Worm (Caenorhabditis elegans) whole organism, L4 larva: Measurements from ENCODE around the gene got-1.2.
A peak's percentile ranks its signal among the peaks of the same experiment; 100 is the strongest.

Experiments
- F10B5.3 ChIP-seq: sonication (generic microtip); optimal IDR thresholded peaks from 2 replicates; lab custom pipeline; 2016; ENCODE audit warnings: mild to moderate bottlenecking, missing genetic modification characterization, missing compliant biosample characterization
- F37D6.2 ChIP-seq: sonication (generic microtip); optimal IDR thresholded peaks from 2 replicates; lab custom pipeline; 2016; ENCODE audit warnings: mild to moderate bottlenecking, missing genetic modification characterization, missing compliant biosample characterization
- T20F7.1 ChIP-seq: fragments of 200-800 bp; sonication (Bioruptor generic); optimal IDR thresholded peaks from 2 replicates; lab custom pipeline; 2018; ENCODE audit warnings: mild to moderate bottlenecking, missing genetic modification characterization, missing compliant biosample characterization
- Y5F2A.4 ChIP-seq: fragments of 200-800 bp; sonication (Bioruptor generic); optimal IDR thresholded peaks from 2 replicates; lab custom pipeline; 2018; ENCODE audit warnings: mild to moderate bottlenecking, missing genetic modification characterization, missing compliant biosample characterization
- ZK546.5 ChIP-seq, 2 experiments: sonication (generic microtip); optimal IDR thresholded peaks; 2 replicates each; lab custom pipeline; 2017; ENCODE audit warnings: missing biosample characterization in 2 of 2, missing genetic modification characterization in 2 of 2
- ama-1 ChIP-seq: fragments of 150-350 bp; optimal IDR thresholded peaks from 2 replicates; lab custom pipeline; 2014; ENCODE audit warnings: inconsistent platforms, mixed read lengths
- ceh-20 ChIP-seq: fragments of 200-800 bp; sonication (Bioruptor generic); IDR thresholded peaks from 2 replicates; pipeline ENCODE4 v1.3.6; 2022; ENCODE audit warnings: missing genetic modification reagents, missing genetic modification characterization, missing compliant biosample characterization
- ceh-44 ChIP-seq: fragments of 200-800 bp; sonication (Bioruptor generic); IDR thresholded peaks from 2 replicates; pipeline ENCODE4 v1.3.6; 2022; ENCODE audit warnings: missing genetic modification reagents, missing genetic modification characterization, missing compliant biosample characterization
- ceh-62 ChIP-seq: sonication (generic microtip); optimal IDR thresholded peaks from 2 replicates; lab custom pipeline; 2017; ENCODE audit warnings: missing biosample characterization, missing genetic modification characterization
- ces-1 ChIP-seq: fragments of 150-350 bp; sonication (generic microtip); optimal IDR thresholded peaks from 4 replicates; lab custom pipeline; 2014; ENCODE audit warnings: missing biosample characterization, missing genetic modification reagents, missing genetic modification characterization
- cey-2 ChIP-seq: sonication (generic microtip); optimal IDR thresholded peaks from 3 replicates; lab custom pipeline; 2017; ENCODE audit warnings: missing genetic modification characterization, mild to moderate bottlenecking, missing compliant biosample characterization, antibody characterized with exemption, borderline replicate concordance; ENCODE audit not compliant: insufficient read depth
- daf-12 ChIP-seq: fragments of 150-350 bp; optimal IDR thresholded peaks from 2 replicates; lab custom pipeline; 2014; ENCODE audit warnings: missing biosample characterization, missing genetic modification reagents, missing genetic modification characterization
- daf-16 ChIP-seq, 3 experiments: sonication (generic microtip); optimal IDR thresholded peaks; 2 replicates each; lab custom pipeline; 2016 to 2017; ENCODE audit warnings: missing genetic modification characterization in 3 of 3, missing genetic modification reagents in 3 of 3, mild to moderate bottlenecking in 2 of 3, missing compliant biosample characterization in 2 of 3, missing biosample characterization in 1 of 3, moderate library complexity in 1 of 3
- daf-19 ChIP-seq: fragments of 200-800 bp; sonication (Bioruptor generic); conservative IDR thresholded peaks from 2 replicates; pipeline ENCODE4 v1.3.6; 2022; ENCODE audit warnings: missing genetic modification characterization, missing compliant biosample characterization
- daf-8 ChIP-seq: fragments of 200-800 bp; sonication (Bioruptor generic); IDR thresholded peaks from 2 replicates; pipeline ENCODE4 v1.3.6; 2022; ENCODE audit warnings: missing genetic modification characterization, missing compliant biosample characterization
- dmd-6 ChIP-seq: fragments of 200-800 bp; sonication (Bioruptor generic); IDR thresholded peaks from 2 replicates; pipeline ENCODE4 v1.3.6; 2022; ENCODE audit warnings: missing genetic modification reagents, missing genetic modification characterization, missing compliant biosample characterization
- dve-1 ChIP-seq: sonication (generic microtip); optimal IDR thresholded peaks from 2 replicates; lab custom pipeline; 2017; ENCODE audit warnings: antibody characterized with exemption, mild to moderate bottlenecking, missing genetic modification characterization, missing compliant biosample characterization; ENCODE audit not compliant: insufficient read depth
- egl-27 ChIP-seq: sonication (generic microtip); optimal IDR thresholded peaks from 3 replicates; lab custom pipeline; 2017; ENCODE audit warnings: missing biosample characterization, missing genetic modification reagents, missing genetic modification characterization
- fkh-10 ChIP-seq: fragments of 150-350 bp; optimal IDR thresholded peaks from 2 replicates; lab custom pipeline; 2014; ENCODE audit warnings: missing biosample characterization, missing genetic modification reagents, missing genetic modification characterization
- hlh-11 ChIP-seq: fragments of 200-800 bp; sonication (Bioruptor generic); optimal IDR thresholded peaks from 2 replicates; lab custom pipeline; 2018; ENCODE audit warnings: mild to moderate bottlenecking, missing genetic modification characterization, missing compliant biosample characterization
- hlh-30 ChIP-seq: sonication (generic microtip); optimal IDR thresholded peaks from 2 replicates; lab custom pipeline; 2017; ENCODE audit warnings: antibody characterized with exemption, mild to moderate bottlenecking, missing genetic modification characterization, missing compliant biosample characterization; ENCODE audit not compliant: insufficient read depth
- lim-7 ChIP-seq: fragments of 200-800 bp; sonication (Bioruptor generic); IDR thresholded peaks from 2 replicates; pipeline ENCODE4 v1.3.6; 2022; ENCODE audit warnings: missing genetic modification characterization, missing compliant biosample characterization
- lin-1 ChIP-seq: fragments of 200-800 bp; sonication (Bioruptor generic); IDR thresholded peaks from 2 replicates; pipeline ENCODE4 v1.3.6; 2022; ENCODE audit warnings: missing genetic modification reagents, missing genetic modification characterization, missing compliant biosample characterization
- lin-13 ChIP-seq: fragments of 150-350 bp; optimal IDR thresholded peaks from 2 replicates; lab custom pipeline; 2014; ENCODE audit warnings: missing biosample characterization, missing genetic modification reagents, missing genetic modification characterization
- lin-38 ChIP-seq: fragments of 200-800 bp; sonication (Bioruptor generic); IDR thresholded peaks from 2 replicates; pipeline ENCODE4 v1.3.6; 2022; ENCODE audit warnings: missing genetic modification reagents, missing genetic modification characterization, missing compliant biosample characterization
- lin-39 ChIP-seq: fragments of 150-350 bp; optimal IDR thresholded peaks from 2 replicates; lab custom pipeline; 2014; ENCODE audit warnings: missing biosample characterization, missing genetic modification reagents, missing genetic modification characterization
- lir-3 ChIP-seq: sonication (generic microtip); optimal IDR thresholded peaks from 2 replicates; lab custom pipeline; 2016; ENCODE audit warnings: mild to moderate bottlenecking, missing genetic modification characterization, missing compliant biosample characterization
- lsy-2 ChIP-seq, 2 experiments: fragments of 150-350 bp in 1 of 2; sonication (generic microtip) in 1 of 2; optimal IDR thresholded peaks; 2 replicates each; lab custom pipeline; 2014 to 2017; ENCODE audit warnings: missing biosample characterization in 2 of 2, missing genetic modification characterization in 2 of 2
- mdl-1 ChIP-seq, 2 experiments: fragments of 150-350 bp in 1 of 2; sonication (generic microtip) in 1 of 2; optimal IDR thresholded peaks; 2 replicates each; lab custom pipeline; 2014 to 2017; ENCODE audit warnings: missing biosample characterization in 2 of 2, missing genetic modification characterization in 2 of 2
- mep-1 ChIP-seq: fragments of 150-350 bp; sonication (generic microtip); optimal IDR thresholded peaks from 3 replicates; lab custom pipeline; 2014; ENCODE audit warnings: missing biosample characterization, missing genetic modification characterization
- mes-2 ChIP-seq: sonication (generic microtip); optimal IDR thresholded peaks from 2 replicates; lab custom pipeline; 2016; ENCODE audit warnings: missing genotype, mild to moderate bottlenecking, missing genetic modification characterization, missing compliant biosample characterization; ENCODE audit not compliant: poor library complexity, severe bottlenecking
- mxl-2 ChIP-seq: fragments of 200-800 bp; sonication (Bioruptor generic); conservative IDR thresholded peaks from 2 replicates; pipeline ENCODE4 v1.3.6; 2022; ENCODE audit warnings: missing genetic modification reagents, missing genetic modification characterization, missing compliant biosample characterization
- mxl-3 ChIP-seq: fragments of 200-800 bp; sonication (Bioruptor generic); optimal IDR thresholded peaks from 2 replicates; lab custom pipeline; 2018; ENCODE audit warnings: mild to moderate bottlenecking, missing genetic modification characterization, missing compliant biosample characterization
- nhr-28 ChIP-seq: fragments of 150-350 bp; optimal IDR thresholded peaks from 2 replicates; lab custom pipeline; 2014; ENCODE audit warnings: missing biosample characterization, missing genetic modification characterization
- nhr-42 ChIP-seq: fragments of 200-800 bp; sonication (Bioruptor generic); IDR thresholded peaks from 2 replicates; pipeline ENCODE4 v1.3.6; 2022; ENCODE audit warnings: missing genetic modification characterization, missing compliant biosample characterization
- nhr-48 ChIP-seq: sonication (generic microtip); optimal IDR thresholded peaks from 2 replicates; lab custom pipeline; 2016; ENCODE audit warnings: mild to moderate bottlenecking, missing genetic modification characterization, missing compliant biosample characterization
- nhr-77 ChIP-seq: fragments of 150-350 bp; optimal IDR thresholded peaks from 2 replicates; lab custom pipeline; 2014; ENCODE audit warnings: missing biosample characterization, missing genetic modification characterization
- php-3 ChIP-seq: fragments of 200-800 bp; sonication (Bioruptor generic); IDR thresholded peaks from 2 replicates; pipeline ENCODE4 v1.3.6; 2022; ENCODE audit warnings: missing genetic modification reagents, missing genetic modification characterization, missing compliant biosample characterization
- pqm-1 ChIP-seq: sonication (generic microtip); optimal IDR thresholded peaks from 2 replicates; lab custom pipeline; 2017; ENCODE audit warnings: missing biosample characterization, missing genetic modification characterization
- rbr-2 ChIP-seq: sonication (generic microtip); optimal IDR thresholded peaks from 2 replicates; lab custom pipeline; 2016; ENCODE audit warnings: missing genotype, missing genetic modification characterization, missing compliant biosample characterization
- set-16 ChIP-seq: fragments of 200-800 bp; sonication (Bioruptor generic); IDR thresholded peaks from 2 replicates; pipeline ENCODE4 v1.3.6; 2022; ENCODE audit warnings: missing genetic modification reagents, missing genetic modification characterization, missing compliant biosample characterization
- snpc-1.2 ChIP-seq: fragments of 200-800 bp; sonication (Bioruptor generic); IDR thresholded peaks from 2 replicates; pipeline ENCODE4 v1.3.6; 2022; ENCODE audit warnings: missing genetic modification reagents, missing genetic modification characterization, missing compliant biosample characterization
- tra-1 ChIP-seq: fragments of 200-800 bp; sonication (Bioruptor generic); IDR thresholded peaks from 2 replicates; pipeline ENCODE4 v1.3.6; 2022; ENCODE audit warnings: missing genetic modification reagents, missing genetic modification characterization, missing compliant biosample characterization
- unc-62 ChIP-seq, 3 experiments: fragments of 150-350 bp in 1 of 3; sonication (generic microtip); optimal IDR thresholded peaks in 2 of 3; peaks in 1 of 3; 1 replicate in 1 of 3; 2 replicates in 2 of 3; lab custom pipeline; 2014 to 2017; ENCODE audit warnings: missing biosample characterization in 3 of 3, missing genetic modification characterization in 3 of 3, missing genetic modification reagents in 3 of 3, missing genotype in 1 of 3
- zip-11 ChIP-seq: fragments of 200-800 bp; sonication (Bioruptor generic); IDR thresholded peaks from 2 replicates; pipeline ENCODE4 v1.3.6; 2022; ENCODE audit warnings: missing genetic modification characterization, missing compliant biosample characterization
- zip-2 ChIP-seq: fragments of 150-350 bp; optimal IDR thresholded peaks from 2 replicates; lab custom pipeline; 2014; ENCODE audit warnings: missing biosample characterization, missing genetic modification characterization
- ztf-11 ChIP-seq: fragments of 150-350 bp; optimal IDR thresholded peaks from 2 replicates; lab custom pipeline; 2014; ENCODE audit warnings: missing biosample characterization, missing genetic modification characterization
- ztf-7 ChIP-seq: fragments of 150-350 bp; optimal IDR thresholded peaks from 2 replicates; lab custom pipeline; 2014; ENCODE audit warnings: missing biosample characterization, missing genetic modification characterization

Gene got-1.2

ce11 chrX:16775335-16775835 lies 17.5 kb downstream of the got-1.2 start:
- TF ChIP-seq lir-3 (tag; lab: Kevin White, UChicago) (no peak), unc-62 (GFP tag; optimal IDR thresholded peaks at IDR 0.05 in 1 of 2; lab: Kevin White, UChicago) (peak in 1 of 2 experiments; percentile 80), unc-62 (tag; optimal IDR thresholded peaks at IDR 0.05; lab: Kevin White, UChicago) (no peak), mes-2 (tag; lab: Kevin White, UChicago) (no peak), nhr-77 (tag; lab: Kevin White, UChicago) (peak; percentile 14), mdl-1 (tag; optimal IDR thresholded peaks at IDR 0.05; lab: Kevin White, UChicago) (peak; percentile 21 to 78), daf-16 (GFP tag; optimal IDR thresholded peaks at IDR 0.05; lab: Kevin White, UChicago) (no peak), daf-16 (tag; optimal IDR thresholded peaks at IDR 0.05; lab: Kevin White, UChicago) (peak; percentile 20), tra-1 (peak; percentile 78), F10B5.3 (tag; lab: Kevin White, UChicago) (no peak), lin-39 (tag; lab: Kevin White, UChicago) (no peak), ztf-7 (tag; lab: Kevin White, UChicago) (no peak), dve-1 (tag; lab: Kevin White, UChicago) (peak; percentile 28), Y5F2A.4 (GFP tag; lab: Kevin White, UChicago) (no peak), dmd-6 (GFP tag; lab: Robert Waterston, UW) (peak; percentile 92), nhr-48 (tag; lab: Kevin White, UChicago) (peak; percentile 42), T20F7.1 (peak; percentile 3), hlh-30 (tag; lab: Kevin White, UChicago) (peak; percentile 93), ZK546.5 (tag; optimal IDR thresholded peaks at IDR 0.05; lab: Kevin White, UChicago) (no peak), pqm-1 (tag; lab: Kevin White, UChicago) (peak; percentile 90), mep-1 (tag; lab: Kevin White, UChicago) (peak; percentile 31), ceh-20 (peak; percentile 77; the same call in 1 of the 2 replicates), ztf-11 (tag; lab: Kevin White, UChicago) (no peak), nhr-28 (tag; lab: Kevin White, UChicago) (peak; percentile 64), hlh-11 (tag; lab: Kevin White, UChicago) (peak; percentile 78), fkh-10 (GFP tag; lab: Kevin White, UChicago) (no peak), mxl-3 (GFP tag; lab: Kevin White, UChicago) (peak; percentile 88)

- TF ChIP-seq egl-27 (no peak), ceh-20 (peak; percentile 62; the same call in 1 of the 2 replicates), lsy-2 (tag; optimal IDR thresholded peaks at IDR 0.05; lab: Kevin White, UChicago) (no peak), daf-12 (no peak), daf-19 (GFP tag; lab: Robert Waterston, UW) (no peak), cey-2 (tag; lab: Kevin White, UChicago) (no peak), nhr-28 (tag; lab: Kevin White, UChicago) (no peak), daf-8 (GFP tag; lab: Robert Waterston, UW) (no peak), zip-2 (tag; lab: Kevin White, UChicago) (no peak), snpc-1.2 (GFP tag; lab: Robert Waterston, UW) (no peak), php-3 (GFP tag; lab: Robert Waterston, UW) (peak; percentile 51; the same call in 1 of the 2 replicates), nhr-42 (no peak), pqm-1 (tag; lab: Kevin White, UChicago) (peak; percentile 66), ama-1 (lab: Kevin White, UChicago) (no peak), mxl-2 (GFP tag; lab: Robert Waterston, UW) (no peak), ceh-44 (GFP tag; lab: Robert Waterston, UW) (no peak), T20F7.1 (no peak), lin-1 (GFP tag; lab: Robert Waterston, UW) (no peak), F37D6.2 (no peak), ceh-62 (tag; lab: Kevin White, UChicago) (no peak), rbr-2 (tag; lab: Kevin White, UChicago) (no peak), zip-11 (GFP tag; lab: Robert Waterston, UW) (no peak), dmd-6 (GFP tag; lab: Robert Waterston, UW) (peak; percentile 34; the same call in 1 of the 2 replicates), lim-7 (GFP tag; lab: Robert Waterston, UW) (no peak), Y5F2A.4 (GFP tag; lab: Kevin White, UChicago) (no peak), lin-38 (GFP tag; lab: Robert Waterston, UW) (no peak), lin-13 (GFP tag; lab: Kevin White, UChicago) (no peak), ces-1 (GFP tag; lab: Kevin White, UChicago) (no peak), set-16 (GFP tag; lab: Robert Waterston, UW) (no peak), mdl-1 (tag; optimal IDR thresholded peaks at IDR 0.05; lab: Kevin White, UChicago) (no peak)
These were observed 19.5 kb downstream of the got-1.2 start for ce11 chrX:16773421-16773820.
